Fruit fly (Drosophila melanogaster) whole organism, pupa: Measurements from ENCODE around the gene CG15368.

ENCODE experiments used
- CG10348 ChIP-seq: fragments of 200-800 bp; sonication (Bioruptor generic); IDR thresholded peaks from 2 replicates; pipeline ENCODE4 v1.3.6; 2022; ENCODE audit warnings: missing biosample characterization, missing genetic modification characterization
- CG12605 ChIP-seq: fragments of 200-800 bp; sonication (Bioruptor generic); IDR thresholded peaks from 2 replicates; pipeline ENCODE4 v1.3.6; 2022; ENCODE audit warnings: missing biosample characterization, missing genetic modification characterization
- CG13204 ChIP-seq: fragments of 200-800 bp; sonication (Bioruptor generic); optimal IDR thresholded peaks from 2 replicates; lab custom pipeline; 2018; ENCODE audit warnings: missing biosample characterization, mild to moderate bottlenecking, missing genetic modification characterization, moderate library complexity
- CG14655 ChIP-seq: fragments of 200-800 bp; sonication (Bioruptor generic); optimal IDR thresholded peaks from 3 replicates; lab custom pipeline; 2017; ENCODE audit warnings: mild to moderate bottlenecking, missing biosample characterization, missing genetic modification reagents, missing genetic modification characterization
- CG15710 ChIP-seq: fragments of 200-800 bp; sonication (Bioruptor generic); optimal IDR thresholded peaks from 2 replicates; lab custom pipeline; 2018; ENCODE audit warnings: missing biosample characterization, mild to moderate bottlenecking, missing genetic modification characterization, moderate library complexity
- CG17806 ChIP-seq: fragments of 200-800 bp; sonication (Bioruptor generic); optimal IDR thresholded peaks from 2 replicates; lab custom pipeline; 2018; ENCODE audit warnings: missing biosample characterization, mild to moderate bottlenecking, missing genetic modification characterization, moderate library complexity
- CG32121 ChIP-seq: fragments of 200-800 bp; sonication (Bioruptor generic); IDR thresholded peaks from 2 replicates; pipeline ENCODE4 v1.3.6; 2022; ENCODE audit warnings: missing biosample characterization, missing genetic modification characterization
- CG34367 ChIP-seq: fragments of 200-800 bp; sonication (Bioruptor generic); optimal IDR thresholded peaks from 2 replicates; lab custom pipeline; 2018; ENCODE audit warnings: missing biosample characterization, mild to moderate bottlenecking, missing genetic modification characterization
- CG4496 ChIP-seq: fragments of 200-800 bp; sonication (Bioruptor generic); IDR thresholded peaks from 3 replicates; pipeline ENCODE4 v1.3.6; 2022; ENCODE audit warnings: missing biosample characterization, missing genetic modification characterization
- CG8159 ChIP-seq: fragments of 200-800 bp; sonication (Bioruptor generic); optimal IDR thresholded peaks from 3 replicates; lab custom pipeline; 2018; ENCODE audit warnings: missing biosample characterization, mild to moderate bottlenecking, missing genetic modification characterization, moderate library complexity
- CG8301 ChIP-seq: fragments of 200-800 bp; sonication (Bioruptor generic); optimal IDR thresholded peaks from 2 replicates; lab custom pipeline; 2018; ENCODE audit warnings: missing biosample characterization, mild to moderate bottlenecking, missing genetic modification characterization
- CG9948 ChIP-seq: fragments of 200-800 bp; sonication (Bioruptor generic); optimal IDR thresholded peaks from 2 replicates; lab custom pipeline; 2018; ENCODE audit warnings: missing biosample characterization, mild to moderate bottlenecking, missing genetic modification characterization, moderate library complexity
- D1 ChIP-seq: fragments of 200-800 bp; sonication (Bioruptor generic); optimal IDR thresholded peaks from 2 replicates; lab custom pipeline; 2018; ENCODE audit warnings: missing biosample characterization, mild to moderate bottlenecking, missing genetic modification characterization, moderate library complexity
- EcR ChIP-seq: fragments of 200-800 bp; sonication (Bioruptor generic); optimal IDR thresholded peaks from 3 replicates; lab custom pipeline; 2019; ENCODE audit warnings: missing biosample characterization, missing genetic modification characterization, mild to moderate bottlenecking, moderate library complexity, missing genetic modification reagents
- Ets98B ChIP-seq: fragments of 200-800 bp; sonication (Bioruptor generic); IDR thresholded peaks from 2 replicates; pipeline ENCODE4 v1.3.6; 2022; ENCODE audit warnings: missing biosample characterization, missing genetic modification characterization
- Pif1A ChIP-seq: fragments of 200-800 bp; sonication (Bioruptor generic); optimal IDR thresholded peaks from 3 replicates; lab custom pipeline; 2016; ENCODE audit warnings: missing biosample characterization, missing genetic modification characterization
- Pif1B ChIP-seq: fragments of 200-800 bp; sonication (Bioruptor generic); optimal IDR thresholded peaks from 3 replicates; lab custom pipeline; 2016; ENCODE audit warnings: missing biosample characterization, missing genetic modification characterization
- Snoo ChIP-seq: fragments of 200-800 bp; sonication (Bioruptor generic); optimal IDR thresholded peaks from 3 replicates; lab custom pipeline; 2017; ENCODE audit warnings: missing biosample characterization, mild to moderate bottlenecking, missing genetic modification characterization, inconsistent platforms
- fd96Ca ChIP-seq: fragments of 200-800 bp; sonication (Bioruptor generic); IDR thresholded peaks from 3 replicates; pipeline ENCODE4 v1.3.6; 2022; ENCODE audit warnings: missing biosample characterization, missing genetic modification characterization
- gl ChIP-seq: fragments of 200-800 bp; sonication (Bioruptor generic); optimal IDR thresholded peaks from 2 replicates; lab custom pipeline; 2018; ENCODE audit warnings: missing biosample characterization, mild to moderate bottlenecking, missing genetic modification characterization
- rn ChIP-seq: fragments of 200-800 bp; sonication (Bioruptor generic); IDR thresholded peaks from 2 replicates; pipeline ENCODE4 v1.3.6; 2022; ENCODE audit warnings: missing biosample characterization, missing genetic modification characterization

CG15368 gene

DNA sequence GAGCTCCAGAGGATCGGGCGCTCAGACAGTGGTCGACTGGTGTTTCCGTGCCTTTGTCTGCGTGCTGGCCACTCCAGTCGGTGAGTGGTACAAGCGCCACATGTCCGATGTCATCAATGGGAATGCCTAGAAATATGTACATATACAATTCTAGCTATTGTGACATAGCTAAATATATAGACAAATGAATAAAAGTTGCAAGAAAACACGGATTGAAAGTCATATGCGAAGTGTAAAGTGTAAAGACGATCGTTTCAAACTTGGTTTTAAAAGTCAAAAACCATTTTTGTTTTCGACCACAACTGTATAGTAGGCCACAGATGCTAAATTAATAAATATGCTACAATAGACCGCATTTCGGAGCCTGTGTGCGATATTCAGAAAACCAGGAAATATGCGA lies at the start of gene CG15368:
CG15368 (plus strand) TSS at position 301 of the 400 bp plus-strand sequence.
- no peak for TF ChIP-seq CG32121 (GFP tag; lab: Robert Waterston, UW)
- TF ChIP-seq CG14655: no peak
- no peak for TF ChIP-seq Ets98B
- TF ChIP-seq Pif1A (GFP tag; lab: Kevin White, UChicago): no peak
- no peak for TF ChIP-seq rn (GFP tag; lab: Robert Waterston, UW)
- no peak for TF ChIP-seq Snoo (tag; lab: Kevin White, UChicago)

dm6 chrX:9168273-9168672 lies 47.3 kb upstream of the CG15368 start:
- TF ChIP-seq Ets98B (no peak), CG13204 (GFP tag; lab: Kevin White, UChicago) (no peak), fd96Ca (GFP tag; lab: Robert Waterston, UW) (no peak), CG12605 (GFP tag; lab: Robert Waterston, UW) (no peak), gl (no peak), Snoo (tag; lab: Kevin White, UChicago) (no peak), CG17806 (tag; lab: Kevin White, UChicago) (no peak)

- no peak for TF ChIP-seq CG34367 (tag; lab: Kevin White, UChicago)
- no peak for TF ChIP-seq CG4496 (GFP tag; lab: Robert Waterston, UW)
- no peak for TF ChIP-seq gl
- no peak for TF ChIP-seq CG17806 (tag; lab: Kevin White, UChicago)
- no peak for TF ChIP-seq Ets98B
Observed at dm6 chrX:9187429-9187828, 28.2 kb upstream of the CG15368 start.

dm6 chrX:9190555-9191184 lies 24.9 kb upstream of the CG15368 start, which contains the start of gene CG12115:
Gene CG12115 (minus strand): TSS chrX:9190605.
- TF ChIP-seq Pif1A (GFP tag; lab: Kevin White, UChicago) (no peak), Pif1B (GFP tag; lab: Kevin White, UChicago) (no peak), CG12605 (GFP tag; lab: Robert Waterston, UW) (no peak), CG10348 (no peak), CG17806 (tag; lab: Kevin White, UChicago) (no peak), EcR (GFP tag; lab: Kevin White, UChicago) (no peak), CG14655 (no peak), CG15710 (tag; lab: Kevin White, UChicago) (no peak), fd96Ca (GFP tag; lab: Robert Waterston, UW) (no peak), CG32121 (GFP tag; lab: Robert Waterston, UW) (no peak), CG4496 (GFP tag; lab: Robert Waterston, UW) (no peak), CG34367 (tag; lab: Kevin White, UChicago) (no peak), Ets98B (no peak)

dm6 chrX:9191357-9191756 lies 24.2 kb upstream of the CG15368 start, which contains the start of gene CG12057:
Gene CG12057 (plus strand): TSS chrX:9191657.
- TF ChIP-seq rn (GFP tag; lab: Robert Waterston, UW): no peak
- TF ChIP-seq CG8301 (tag; lab: Kevin White, UChicago): no peak
- no peak for TF ChIP-seq CG9948

DNA sequence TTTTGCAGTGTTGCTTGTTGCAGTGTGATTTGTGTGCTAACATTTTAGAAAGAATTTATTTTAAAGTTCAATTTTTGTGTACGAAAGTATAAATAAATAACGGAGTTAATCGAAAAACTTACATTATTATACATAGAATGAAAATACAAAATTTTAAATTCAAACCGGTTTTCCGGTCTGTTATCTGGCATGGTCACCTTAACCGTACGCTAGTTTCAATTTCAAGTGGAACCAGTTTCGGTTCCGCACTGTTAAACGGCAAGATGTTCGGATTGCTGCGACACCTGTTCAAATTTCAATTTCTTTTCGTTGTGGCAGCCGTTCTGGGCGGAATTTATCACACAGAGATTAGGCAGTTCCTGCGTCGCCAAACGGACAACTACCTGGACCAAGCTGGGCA lies 23.2 kb upstream of the CG15368 start, which contains the start of gene CG12056:
CG12056 (plus strand) TSS at position 241 of the 400 bp plus-strand sequence.
- no peak for TF ChIP-seq CG34367 (tag; lab: Kevin White, UChicago)
- no peak for TF ChIP-seq CG8159 (tag; lab: Kevin White, UChicago)
- no peak for TF ChIP-seq CG15710 (tag; lab: Kevin White, UChicago)
- TF ChIP-seq gl: no peak
- no peak for TF ChIP-seq EcR (GFP tag; lab: Kevin White, UChicago)
- TF ChIP-seq rn (GFP tag; lab: Robert Waterston, UW): no peak
- no peak for TF ChIP-seq D1
- no peak for TF ChIP-seq Pif1B (GFP tag; lab: Kevin White, UChicago)
- no peak for TF ChIP-seq Pif1A (GFP tag; lab: Kevin White, UChicago)
- no peak for TF ChIP-seq CG9948
- TF ChIP-seq CG10348: no peak
- no peak for TF ChIP-seq Snoo (tag; lab: Kevin White, UChicago)
- no peak for TF ChIP-seq CG13204 (GFP tag; lab: Kevin White, UChicago)
- no peak for TF ChIP-seq CG4496 (GFP tag; lab: Robert Waterston, UW)
- no peak for TF ChIP-seq CG32121 (GFP tag; lab: Robert Waterston, UW)
- no peak for TF ChIP-seq Ets98B
- no peak for TF ChIP-seq CG14655
- no peak for TF ChIP-seq CG12605 (GFP tag; lab: Robert Waterston, UW)
- no peak for TF ChIP-seq CG8301 (tag; lab: Kevin White, UChicago)
- TF ChIP-seq, all 21 proteins: peak for 0

DNA sequence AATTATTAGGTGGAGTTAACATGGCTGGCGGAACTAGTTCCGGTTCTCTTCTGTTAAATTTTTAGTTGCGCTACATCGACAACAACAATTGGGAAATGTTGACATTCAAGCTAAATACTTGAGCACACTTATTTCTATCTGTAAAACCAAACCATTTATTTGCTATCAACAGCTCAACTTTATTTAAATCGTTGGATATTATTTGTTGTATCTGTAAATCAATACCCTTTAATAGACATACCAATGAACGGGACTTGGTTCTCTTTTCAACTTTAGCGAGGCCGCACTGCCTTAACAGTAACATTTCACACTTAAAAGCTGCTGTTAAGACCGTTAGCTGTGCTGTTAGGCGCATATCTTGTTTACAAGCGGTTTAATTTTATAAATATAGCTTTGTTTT lies 22.0 kb upstream of the CG15368 start, which contains the start of gene CG12106:
CG12106 (plus strand) TSS at position 295 of the 400 bp plus-strand sequence.
- peak; percentile 26 for TF ChIP-seq CG34367 (tag; lab: Kevin White, UChicago)
- TF ChIP-seq CG15710 (tag; lab: Kevin White, UChicago): peak; percentile 54
- TF ChIP-seq gl: no peak
- peak; percentile 56; the same call in 1 of the 3 replicates for TF ChIP-seq CG4496 (GFP tag; lab: Robert Waterston, UW)
- TF ChIP-seq Ets98B: no peak
- TF ChIP-seq CG8301 (tag; lab: Kevin White, UChicago): peak; percentile 53
- peak; percentile 21; the same call in 1 of the 2 replicates for TF ChIP-seq CG10348
- TF ChIP-seq CG17806 (tag; lab: Kevin White, UChicago): peak; percentile 40
- TF ChIP-seq CG32121 (GFP tag; lab: Robert Waterston, UW): peak; percentile 27; the same call in 1 of the 2 replicates
- TF ChIP-seq D1: no peak
- TF ChIP-seq rn (GFP tag; lab: Robert Waterston, UW): 0 out of 2 replicates have a peak, but pooled peaks have one; percentile 20
- no peak for TF ChIP-seq CG8159 (tag; lab: Kevin White, UChicago)
- TF ChIP-seq Snoo (tag; lab: Kevin White, UChicago): peak; percentile 23
- no peak for TF ChIP-seq fd96Ca (GFP tag; lab: Robert Waterston, UW)
- peak; percentile 25 for TF ChIP-seq CG9948
